Fruit fly (Drosophila melanogaster): ENCODE measurements around the gene Antdh.

dm6 chrX:11137566-11138186 is 31.2 kb downstream of the Antdh start, which contains the start of gene CDK2AP1:
- no peak for TF ChIP-seq tai (GFP tag; optimal IDR thresholded peaks at IDR 0.05)
- no peak for TF ChIP-seq usp (GFP tag; optimal IDR thresholded peaks at IDR 0.05)
- no peak for TF ChIP-seq Dif (GFP tag; optimal IDR thresholded peaks at IDR 0.05; ENCODE audit: partially characterized antibody)
- no peak for TF ChIP-seq CG32264 (GFP tag; optimal IDR thresholded peaks at IDR 0.05)
- TF ChIP-seq foxo (GFP tag; optimal IDR thresholded peaks at IDR 0.05), result no peak
- TF ChIP-seq OdsH (GFP tag; optimal IDR thresholded peaks at IDR 0.05), result no peak
- no peak for TF ChIP-seq psq (GFP tag; optimal IDR thresholded peaks at IDR 0.05)

Data from whole organism, wandering third instar larva.